Worm (Caenorhabditis elegans): ENCODE measurements around the gene ctl-1.

DNA sequence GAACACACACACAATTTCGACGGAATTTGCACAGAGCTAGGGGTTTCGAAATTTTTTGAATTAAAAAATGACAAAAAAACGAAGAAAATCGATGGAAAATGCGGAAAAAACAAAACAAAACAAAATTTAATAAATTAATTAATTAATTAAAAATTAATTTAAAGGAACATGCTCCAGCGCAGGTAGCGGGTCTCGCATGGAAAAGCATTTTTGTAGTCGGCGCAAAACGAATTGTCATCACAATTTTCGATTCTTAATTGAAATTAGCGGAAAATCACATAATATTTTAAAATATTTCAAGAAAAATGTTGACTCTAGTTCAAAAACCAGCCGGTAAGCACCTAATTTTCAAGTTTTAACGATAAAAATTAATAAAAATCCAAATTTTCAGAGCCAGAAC, 29.7 kb downstream of the ctl-1 start, which contains the start of gene Y54G11A.3:
- no peak for TF ChIP-seq unc-62 (GFP tag; optimal IDR thresholded peaks at IDR 0.05)
- TF ChIP-seq egl-27 (tag; optimal IDR thresholded peaks at IDR 0.05), result no peak
- no peak for TF ChIP-seq nhr-11 (tag; optimal IDR thresholded peaks at IDR 0.05)
- TF ChIP-seq snpc-4 (tag; optimal IDR thresholded peaks at IDR 0.05), result no peak
- TF ChIP-seq sma-9 (GFP tag; optimal IDR thresholded peaks at IDR 0.05), result no peak
- no peak for TF ChIP-seq sma-9 (tag; optimal IDR thresholded peaks at IDR 0.05)
- TF ChIP-seq ceh-16 (tag; optimal IDR thresholded peaks at IDR 0.05), result no peak
- TF ChIP-seq unc-39 (tag; optimal IDR thresholded peaks at IDR 0.05), result no peak
